Worm (Caenorhabditis elegans) whole organism, L3 larva: ENCODE results near the gene cdk-4.

ENCODE experiments used
- ama-1 ChIP-seq: fragments of 150-350 bp; optimal IDR thresholded peaks from 2 replicates; lab custom pipeline; 2018
- elt-3 ChIP-seq, 3 experiments: fragments of 150-350 bp in 1 of 3; sonication (generic microtip) in 2 of 3; optimal IDR thresholded peaks; 2 replicates in 2 of 3; 4 replicates in 1 of 3; lab custom pipeline; 2014 to 2017; ENCODE audit warnings: missing biosample characterization in 3 of 3, missing genetic modification characterization in 3 of 3
- lin-15B ChIP-seq: fragments of 150-350 bp; optimal IDR thresholded peaks from 2 replicates; lab custom pipeline; 2014; ENCODE audit warnings: missing biosample characterization, missing genetic modification characterization
- nhr-11 ChIP-seq: fragments of 150-350 bp; optimal IDR thresholded peaks from 2 replicates; lab custom pipeline; 2014; ENCODE audit warnings: missing biosample characterization, missing genetic modification characterization
- nhr-237 ChIP-seq: fragments of 150-350 bp; optimal IDR thresholded peaks from 2 replicates; lab custom pipeline; 2014; ENCODE audit warnings: missing biosample characterization, missing genetic modification characterization
- nhr-25 ChIP-seq: sonication (generic microtip); optimal IDR thresholded peaks from 2 replicates; lab custom pipeline; 2017; ENCODE audit warnings: missing biosample characterization, missing genetic modification characterization
- nhr-76 ChIP-seq: fragments of 150-350 bp; sonication (generic microtip); optimal IDR thresholded peaks from 5 replicates; lab custom pipeline; 2014; ENCODE audit warnings: missing biosample characterization, missing genetic modification characterization
- nhr-77 ChIP-seq: fragments of 150-350 bp; optimal IDR thresholded peaks from 2 replicates; lab custom pipeline; 2014; ENCODE audit warnings: missing biosample characterization, missing genetic modification characterization
- snpc-4 ChIP-seq: fragments of 150-350 bp; optimal IDR thresholded peaks from 2 replicates; lab custom pipeline; 2014; ENCODE audit warnings: missing biosample characterization, missing genetic modification characterization
- zag-1 ChIP-seq: fragments of 150-350 bp; optimal IDR thresholded peaks from 2 replicates; lab custom pipeline; 2014; ENCODE audit warnings: missing biosample characterization, missing genetic modification characterization
- ztf-11 ChIP-seq: fragments of 150-350 bp; optimal IDR thresholded peaks from 2 replicates; lab custom pipeline; 2014; ENCODE audit warnings: missing biosample characterization, missing genetic modification characterization

ce11 chrX:13500568-13500967 is 18.1 kb downstream of the cdk-4 start, which contains the start of gene sad-1:
- TF ChIP-seq nhr-11 (tag; lab: Kevin White, UChicago) (no peak), snpc-4 (tag; lab: Kevin White, UChicago) (no peak), lin-15B (tag; lab: Kevin White, UChicago) (no peak), nhr-76 (no peak), nhr-77 (no peak), nhr-237 (tag; lab: Kevin White, UChicago) (no peak), nhr-25 (tag; lab: Kevin White, UChicago) (no peak), ztf-11 (tag; lab: Kevin White, UChicago) (no peak), zag-1 (tag; lab: Kevin White, UChicago) (no peak), ama-1 (lab: Kevin White, UChicago) (no peak), elt-3 (tag; optimal IDR thresholded peaks at IDR 0.05; lab: Kevin White, UChicago) (no peak)
